Worm (Caenorhabditis elegans) whole organism, L4 larva: ENCODE measurements around the gene paqr-1.
A peak's percentile ranks its signal among the peaks of the same experiment; 100 is the strongest.

ENCODE experiments used
- D1046.2 ChIP-seq: fragments of 200-800 bp; sonication (Bioruptor generic); IDR thresholded peaks from 2 replicates; pipeline ENCODE4 v1.3.6; 2022; ENCODE audit warnings: missing genetic modification characterization, missing compliant biosample characterization
- F10B5.3 ChIP-seq: sonication (generic microtip); optimal IDR thresholded peaks from 2 replicates; lab custom pipeline; 2016; ENCODE audit warnings: mild to moderate bottlenecking, missing genetic modification characterization, missing compliant biosample characterization
- F26F4.8 ChIP-seq: fragments of 200-800 bp; sonication (Bioruptor generic); conservative IDR thresholded peaks from 2 replicates; pipeline ENCODE4 v1.3.6; 2022; ENCODE audit warnings: missing genetic modification characterization, missing compliant biosample characterization
- F37D6.2 ChIP-seq: sonication (generic microtip); optimal IDR thresholded peaks from 2 replicates; lab custom pipeline; 2016; ENCODE audit warnings: mild to moderate bottlenecking, missing genetic modification characterization, missing compliant biosample characterization
- F44E2.7 ChIP-seq: fragments of 200-800 bp; sonication (Bioruptor generic); IDR thresholded peaks from 2 replicates; pipeline ENCODE4 v2.1.2; 2022; ENCODE audit warnings: missing genetic modification characterization, missing compliant biosample characterization
- F49E8.2 ChIP-seq: sonication (generic microtip); optimal IDR thresholded peaks from 2 replicates; lab custom pipeline; 2016; ENCODE audit warnings: missing compliant biosample characterization, mild to moderate bottlenecking, missing genetic modification characterization, borderline replicate concordance
- R02D3.7 ChIP-seq: fragments of 150-350 bp; sonication (generic microtip); optimal IDR thresholded peaks from 3 replicates; lab custom pipeline; 2014; ENCODE audit warnings: missing biosample characterization, missing genetic modification characterization
- T20F7.1 ChIP-seq: fragments of 200-800 bp; sonication (Bioruptor generic); optimal IDR thresholded peaks from 2 replicates; lab custom pipeline; 2018; ENCODE audit warnings: mild to moderate bottlenecking, missing genetic modification characterization, missing compliant biosample characterization
- Y48G9A.11 ChIP-seq: fragments of 200-800 bp; sonication (Bioruptor generic); IDR thresholded peaks from 2 replicates; pipeline ENCODE4 v1.3.6; 2022; ENCODE audit warnings: missing genetic modification reagents, missing genetic modification characterization, missing compliant biosample characterization
- Y75B8A.6 ChIP-seq: fragments of 200-800 bp; sonication (Bioruptor generic); IDR thresholded peaks from 2 replicates; pipeline ENCODE4 v1.3.6; 2022; ENCODE audit warnings: missing genetic modification reagents, missing genetic modification characterization, missing compliant biosample characterization
- aly-2 ChIP-seq: sonication (generic microtip); optimal IDR thresholded peaks from 2 replicates; lab custom pipeline; 2018; ENCODE audit warnings: missing biosample characterization, missing genetic modification characterization
- attf-4 ChIP-seq: sonication (generic microtip); optimal IDR thresholded peaks from 3 replicates; lab custom pipeline; 2017; ENCODE audit warnings: missing biosample characterization, missing genetic modification characterization
- ceh-44 ChIP-seq: fragments of 200-800 bp; sonication (Bioruptor generic); IDR thresholded peaks from 2 replicates; pipeline ENCODE4 v1.3.6; 2022; ENCODE audit warnings: missing genetic modification reagents, missing genetic modification characterization, missing compliant biosample characterization
- ceh-62 ChIP-seq: sonication (generic microtip); optimal IDR thresholded peaks from 2 replicates; lab custom pipeline; 2017; ENCODE audit warnings: missing biosample characterization, missing genetic modification characterization
- ces-1 ChIP-seq: fragments of 150-350 bp; sonication (generic microtip); optimal IDR thresholded peaks from 4 replicates; lab custom pipeline; 2014; ENCODE audit warnings: missing biosample characterization, missing genetic modification reagents, missing genetic modification characterization
- ctbp-1 ChIP-seq: fragments of 200-800 bp; sonication (Bioruptor generic); IDR thresholded peaks from 2 replicates; pipeline ENCODE4 v1.3.6; 2022; ENCODE audit warnings: missing genetic modification reagents, missing genetic modification characterization, missing compliant biosample characterization
- daf-19 ChIP-seq: fragments of 200-800 bp; sonication (Bioruptor generic); conservative IDR thresholded peaks from 2 replicates; pipeline ENCODE4 v1.3.6; 2022; ENCODE audit warnings: missing genetic modification characterization, missing compliant biosample characterization
- daf-8 ChIP-seq: fragments of 200-800 bp; sonication (Bioruptor generic); IDR thresholded peaks from 2 replicates; pipeline ENCODE4 v1.3.6; 2022; ENCODE audit warnings: missing genetic modification characterization, missing compliant biosample characterization
- dmd-8 ChIP-seq: fragments of 200-800 bp; sonication (Bioruptor generic); IDR thresholded peaks from 2 replicates; pipeline ENCODE4 v1.3.6; 2022; ENCODE audit warnings: missing genetic modification characterization, missing compliant biosample characterization
- dmd-9 ChIP-seq: fragments of 200-800 bp; sonication (Bioruptor generic); IDR thresholded peaks from 2 replicates; pipeline ENCODE4 v1.3.6; 2022; ENCODE audit warnings: missing genetic modification reagents, missing genetic modification characterization, missing compliant biosample characterization
- dve-1 ChIP-seq: sonication (generic microtip); optimal IDR thresholded peaks from 2 replicates; lab custom pipeline; 2017; ENCODE audit warnings: antibody characterized with exemption, mild to moderate bottlenecking, missing genetic modification characterization, missing compliant biosample characterization; ENCODE audit not compliant: insufficient read depth
- fkh-10 ChIP-seq: fragments of 150-350 bp; optimal IDR thresholded peaks from 2 replicates; lab custom pipeline; 2014; ENCODE audit warnings: missing biosample characterization, missing genetic modification reagents, missing genetic modification characterization
- fos-1 ChIP-seq: fragments of 150-350 bp; optimal IDR thresholded peaks from 2 replicates; lab custom pipeline; 2014; ENCODE audit warnings: missing biosample characterization, missing genetic modification characterization
- gei-8 ChIP-seq: fragments of 200-800 bp; sonication (Bioruptor generic); optimal IDR thresholded peaks from 2 replicates; lab custom pipeline; 2018; ENCODE audit warnings: mild to moderate bottlenecking, missing genetic modification characterization, missing compliant biosample characterization
- lin-29 ChIP-seq: fragments of 200-800 bp; sonication (Bioruptor generic); IDR thresholded peaks from 2 replicates; pipeline ENCODE4 v1.3.6; 2022; ENCODE audit warnings: missing genetic modification reagents, missing genetic modification characterization, missing compliant biosample characterization
- lir-3 ChIP-seq: sonication (generic microtip); optimal IDR thresholded peaks from 2 replicates; lab custom pipeline; 2016; ENCODE audit warnings: mild to moderate bottlenecking, missing genetic modification characterization, missing compliant biosample characterization
- madf-5 ChIP-seq, 2 experiments: fragments of 200-800 bp; sonication (Bioruptor generic); IDR thresholded peaks; 2 replicates each; pipeline ENCODE4 v1.3.6; 2022; ENCODE audit warnings: missing compliant biosample characterization in 2 of 2, missing genetic modification characterization in 2 of 2
- madf-9 ChIP-seq: fragments of 200-800 bp; sonication (Bioruptor generic); conservative IDR thresholded peaks from 2 replicates; pipeline ENCODE4 v1.3.6; 2022; ENCODE audit warnings: missing genetic modification reagents, missing genetic modification characterization, missing compliant biosample characterization
- mdt-29 ChIP-seq: fragments of 200-800 bp; sonication (Bioruptor generic); IDR thresholded peaks from 2 replicates; pipeline ENCODE4 v1.3.6; 2022; ENCODE audit warnings: missing genetic modification reagents, missing genetic modification characterization, missing compliant biosample characterization
- mep-1 ChIP-seq: fragments of 150-350 bp; sonication (generic microtip); optimal IDR thresholded peaks from 3 replicates; lab custom pipeline; 2014; ENCODE audit warnings: missing biosample characterization, missing genetic modification characterization
- mes-2 ChIP-seq: sonication (generic microtip); optimal IDR thresholded peaks from 2 replicates; lab custom pipeline; 2016; ENCODE audit warnings: missing genotype, mild to moderate bottlenecking, missing genetic modification characterization, missing compliant biosample characterization; ENCODE audit not compliant: poor library complexity, severe bottlenecking
- nhr-10 ChIP-seq: fragments of 150-350 bp; optimal IDR thresholded peaks from 2 replicates; lab custom pipeline; 2014; ENCODE audit warnings: missing biosample characterization, missing genetic modification characterization
- nhr-25 ChIP-seq: sonication (generic microtip); optimal IDR thresholded peaks from 2 replicates; lab custom pipeline; 2017; ENCODE audit warnings: missing genetic modification characterization, mild to moderate bottlenecking, missing compliant biosample characterization, antibody characterized with exemption, moderate library complexity, borderline replicate concordance; ENCODE audit not compliant: insufficient read depth
- nhr-28 ChIP-seq: fragments of 150-350 bp; optimal IDR thresholded peaks from 2 replicates; lab custom pipeline; 2014; ENCODE audit warnings: missing biosample characterization, missing genetic modification characterization
- pha-4 ChIP-seq, 2 experiments: fragments of 150-350 bp in 1 of 2; fragments of 200-800 bp in 1 of 2; sonication (Bioruptor generic) in 1 of 2; IDR thresholded peaks in 1 of 2; optimal IDR thresholded peaks in 1 of 2; 2 replicates each; pipeline versions ENCODE4 v1.3.6 to Lab custom; 2014 to 2022; ENCODE audit warnings: missing genetic modification characterization in 2 of 2, missing genetic modification reagents in 2 of 2, missing biosample characterization in 1 of 2, missing compliant biosample characterization in 1 of 2
- php-3 ChIP-seq: fragments of 200-800 bp; sonication (Bioruptor generic); IDR thresholded peaks from 2 replicates; pipeline ENCODE4 v1.3.6; 2022; ENCODE audit warnings: missing genetic modification reagents, missing genetic modification characterization, missing compliant biosample characterization
- rbr-2 ChIP-seq: sonication (generic microtip); optimal IDR thresholded peaks from 2 replicates; lab custom pipeline; 2016; ENCODE audit warnings: missing genotype, missing genetic modification characterization, missing compliant biosample characterization
- saeg-2 ChIP-seq: fragments of 200-800 bp; sonication (Bioruptor generic); IDR thresholded peaks from 2 replicates; pipeline ENCODE4 v1.3.6; 2022; ENCODE audit warnings: missing genetic modification reagents, missing genetic modification characterization, missing compliant biosample characterization
- set-16 ChIP-seq: fragments of 200-800 bp; sonication (Bioruptor generic); IDR thresholded peaks from 2 replicates; pipeline ENCODE4 v1.3.6; 2022; ENCODE audit warnings: missing genetic modification reagents, missing genetic modification characterization, missing compliant biosample characterization
- skn-1 ChIP-seq: fragments of 150-350 bp; optimal IDR thresholded peaks from 2 replicates; lab custom pipeline; 2014; ENCODE audit warnings: missing biosample characterization, missing genetic modification characterization
- snpc-1.2 ChIP-seq: fragments of 200-800 bp; sonication (Bioruptor generic); IDR thresholded peaks from 2 replicates; pipeline ENCODE4 v1.3.6; 2022; ENCODE audit warnings: missing genetic modification reagents, missing genetic modification characterization, missing compliant biosample characterization
- spr-1 ChIP-seq: sonication (generic microtip); optimal IDR thresholded peaks from 2 replicates; lab custom pipeline; 2016; ENCODE audit warnings: mild to moderate bottlenecking, missing genetic modification characterization, missing compliant biosample characterization
- tag-97 ChIP-seq: fragments of 200-800 bp; sonication (Bioruptor generic); IDR thresholded peaks from 2 replicates; pipeline ENCODE4 v1.3.6; 2022; ENCODE audit warnings: missing genetic modification characterization, missing compliant biosample characterization
- tra-1 ChIP-seq: fragments of 200-800 bp; sonication (Bioruptor generic); IDR thresholded peaks from 2 replicates; pipeline ENCODE4 v1.3.6; 2022; ENCODE audit warnings: missing genetic modification reagents, missing genetic modification characterization, missing compliant biosample characterization
- unc-39 ChIP-seq: sonication (generic microtip); optimal IDR thresholded peaks from 2 replicates; lab custom pipeline; 2017; ENCODE audit warnings: missing biosample characterization, missing genetic modification characterization
- unc-62 ChIP-seq, 3 experiments: fragments of 150-350 bp in 1 of 3; sonication (generic microtip); optimal IDR thresholded peaks in 2 of 3; peaks in 1 of 3; 1 replicate in 1 of 3; 2 replicates in 2 of 3; lab custom pipeline; 2014 to 2017; ENCODE audit warnings: missing biosample characterization in 3 of 3, missing genetic modification characterization in 3 of 3, missing genetic modification reagents in 3 of 3, missing genotype in 1 of 3
- vab-7 ChIP-seq: fragments of 200-800 bp; sonication (Bioruptor generic); IDR thresholded peaks from 2 replicates; pipeline ENCODE4 v1.3.6; 2022; ENCODE audit warnings: missing genetic modification reagents, missing genetic modification characterization, missing compliant biosample characterization
- zag-1 ChIP-seq: fragments of 150-350 bp; optimal IDR thresholded peaks from 2 replicates; lab custom pipeline; 2014; ENCODE audit warnings: missing biosample characterization, missing genetic modification characterization
- zfp-2 ChIP-seq: sonication (generic microtip); optimal IDR thresholded peaks from 2 replicates; lab custom pipeline; 2016; ENCODE audit warnings: mild to moderate bottlenecking, missing genetic modification characterization, missing compliant biosample characterization
- zfp-3 ChIP-seq: fragments of 200-800 bp; sonication (Bioruptor generic); conservative IDR thresholded peaks from 2 replicates; pipeline ENCODE4 v1.3.6; 2022; ENCODE audit warnings: missing genetic modification reagents, missing genetic modification characterization, missing compliant biosample characterization
- zip-2 ChIP-seq: fragments of 150-350 bp; optimal IDR thresholded peaks from 2 replicates; lab custom pipeline; 2014; ENCODE audit warnings: missing biosample characterization, missing genetic modification characterization

paqr-1 gene

ce11 chrIV:6576728-6577101, 21.5 kb upstream of the paqr-1 start (continued):
- TF ChIP-seq mdt-29: no peak
- no peak for TF ChIP-seq tra-1 (GFP tag; lab: Robert Waterston, UW)
- TF ChIP-seq Y75B8A.6 (GFP tag; lab: Robert Waterston, UW): no peak
- no peak for TF ChIP-seq T20F7.1 (GFP tag; lab: Kevin White, UChicago)
- TF ChIP-seq gei-8 (GFP tag; lab: Kevin White, UChicago): no peak
- no peak for TF ChIP-seq dmd-8 (GFP tag; lab: Robert Waterston, UW)
- no peak for TF ChIP-seq fos-1 (tag; lab: Kevin White, UChicago)
- TF ChIP-seq mes-2 (tag; lab: Kevin White, UChicago): peak; percentile 41
- no peak for TF ChIP-seq snpc-1.2 (GFP tag; lab: Robert Waterston, UW)
- TF ChIP-seq zfp-2: no peak
- TF ChIP-seq dmd-9 (GFP tag; lab: Robert Waterston, UW): no peak
- TF ChIP-seq unc-39: no peak
- TF ChIP-seq unc-62 (GFP tag; optimal IDR thresholded peaks at IDR 0.05 in 1 of 2; lab: Kevin White, UChicago): no peak
- no peak for TF ChIP-seq unc-62 (tag; optimal IDR thresholded peaks at IDR 0.05; lab: Kevin White, UChicago)
- TF ChIP-seq lir-3 (tag; lab: Kevin White, UChicago): no peak
- no peak for TF ChIP-seq ctbp-1 (GFP tag; lab: Robert Waterston, UW)
- TF ChIP-seq nhr-10 (tag; lab: Kevin White, UChicago): no peak
- no peak for TF ChIP-seq Y48G9A.11 (GFP tag; lab: Robert Waterston, UW)
- no peak for TF ChIP-seq F37D6.2 (tag; lab: Kevin White, UChicago)
- no peak for TF ChIP-seq aly-2 (tag; lab: Kevin White, UChicago)
- no peak for TF ChIP-seq D1046.2 (GFP tag; lab: Robert Waterston, UW)
- TF ChIP-seq skn-1 (tag; lab: Kevin White, UChicago): no peak
- peak; percentile 63 for TF ChIP-seq nhr-25 (tag; lab: Kevin White, UChicago)
- no peak for TF ChIP-seq R02D3.7
- no peak for TF ChIP-seq F49E8.2
- no peak for TF ChIP-seq tag-97 (GFP tag; lab: Robert Waterston, UW)
- no peak for TF ChIP-seq zfp-3 (GFP tag; lab: Robert Waterston, UW)
- TF ChIP-seq mep-1 (tag; lab: Kevin White, UChicago): peak; percentile 65
- no peak for TF ChIP-seq F44E2.7 (GFP tag; lab: Robert Waterston, UW)
- TF ChIP-seq zag-1: no peak
- TF ChIP-seq ces-1 (GFP tag; lab: Kevin White, UChicago): no peak
- no peak for TF ChIP-seq pha-4 (GFP tag; IDR thresholded peaks at IDR 0.05; lab: Robert Waterston, UW)
- TF ChIP-seq pha-4 (tag; optimal IDR thresholded peaks at IDR 0.05; lab: Kevin White, UChicago): peak; percentile 32
- TF ChIP-seq F10B5.3 (tag; lab: Kevin White, UChicago): no peak
- TF ChIP-seq daf-19 (GFP tag; lab: Robert Waterston, UW): no peak
- TF ChIP-seq nhr-28 (tag; lab: Kevin White, UChicago): peak; percentile 67
- no peak for TF ChIP-seq vab-7 (GFP tag; lab: Robert Waterston, UW)
- TF ChIP-seq ceh-44 (GFP tag; lab: Robert Waterston, UW): no peak
- no peak for TF ChIP-seq set-16
- TF ChIP-seq daf-8 (GFP tag; lab: Robert Waterston, UW): no peak
- no peak for TF ChIP-seq lin-29
- TF ChIP-seq fkh-10 (GFP tag; lab: Kevin White, UChicago): no peak
- no peak for TF ChIP-seq php-3 (GFP tag; lab: Robert Waterston, UW)
- peak; percentile 87 for TF ChIP-seq dve-1 (tag; lab: Kevin White, UChicago)
- no peak for TF ChIP-seq ceh-62 (tag; lab: Kevin White, UChicago)
- TF ChIP-seq saeg-2 (GFP tag; lab: Robert Waterston, UW): no peak
- peak; percentile 49; the same call in 1 of the 2 replicates for TF ChIP-seq madf-9 (GFP tag; lab: Robert Waterston, UW)
- TF ChIP-seq spr-1 (tag; lab: Kevin White, UChicago): no peak
- no peak for TF ChIP-seq madf-5 (GFP tag; IDR thresholded peaks at IDR 0.05; lab: Robert Waterston, UW)
- no peak for TF ChIP-seq F26F4.8
- TF ChIP-seq attf-4 (tag; lab: Kevin White, UChicago): no peak
- TF ChIP-seq zip-2 (tag; lab: Kevin White, UChicago): no peak
- TF ChIP-seq rbr-2 (tag; lab: Kevin White, UChicago): no peak
